Fruit fly (Drosophila melanogaster): ENCODE measurements around the gene Septin1.

DNA sequence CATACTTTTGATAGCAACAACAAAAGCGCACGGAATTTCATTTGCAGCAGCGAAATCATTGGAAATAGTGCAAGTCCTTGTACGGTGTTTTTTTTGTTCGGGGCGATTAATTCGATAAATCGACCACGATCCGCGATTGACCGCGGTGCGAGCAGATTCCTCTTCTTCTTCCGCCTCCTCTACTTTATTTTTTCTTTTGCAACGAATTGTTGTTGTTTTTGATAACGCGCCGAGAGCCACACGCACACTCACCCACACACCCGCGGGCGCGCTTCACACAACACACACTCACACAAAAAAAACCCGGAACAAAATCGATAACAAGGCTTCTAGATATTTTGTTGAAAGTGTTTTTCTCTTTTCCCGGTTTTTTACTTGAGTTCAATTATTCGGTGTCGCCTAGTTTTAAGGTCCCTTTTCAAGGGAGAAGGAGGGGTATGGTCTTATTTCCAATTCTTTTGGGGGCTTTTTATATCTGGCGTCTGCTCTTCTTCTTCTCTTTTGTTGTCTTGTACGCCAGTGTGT lies 34.9 kb upstream of the Septin1 start:
- TF ChIP-seq N (GFP tag; optimal IDR thresholded peaks at IDR 0.05) (no peak), Abd-B (GFP tag; optimal IDR thresholded peaks at IDR 0.05) (no peak), jim (GFP tag; optimal IDR thresholded peaks at IDR 0.05) (no peak), woc (GFP tag; optimal IDR thresholded peaks at IDR 0.05) (no peak), Mio (GFP tag; optimal IDR thresholded peaks at IDR 0.05) (no peak), Myc (optimal IDR thresholded peaks at IDR 0.05) (no peak), CG9705 (GFP tag; optimal IDR thresholded peaks at IDR 0.05) (no peak), ey (GFP tag; optimal IDR thresholded peaks at IDR 0.05) (no peak), lola (GFP tag; optimal IDR thresholded peaks at IDR 0.05) (no peak), GATAd (GFP tag; optimal IDR thresholded peaks at IDR 0.05) (no peak), h (GFP tag; optimal IDR thresholded peaks at IDR 0.05) (no peak)

Data from whole organism, wandering third instar larva.